Worm (Caenorhabditis elegans) whole organism, L3 larva: ENCODE measurements around the gene Y69H2.9.

Experiments used
- ceh-28 ChIP-seq: fragments of 150-350 bp; optimal IDR thresholded peaks from 2 replicates; lab custom pipeline; 2014; ENCODE audit warnings: missing biosample characterization, missing genetic modification reagents, missing genetic modification characterization
- fos-1 ChIP-seq: fragments of 150-350 bp; optimal IDR thresholded peaks from 2 replicates; lab custom pipeline; 2014; ENCODE audit warnings: missing biosample characterization, missing genetic modification characterization
- lin-39 ChIP-seq: fragments of 150-350 bp; optimal IDR thresholded peaks from 2 replicates; lab custom pipeline; 2018; ENCODE audit warnings: missing biosample characterization, missing genetic modification reagents, missing genetic modification characterization
- nhr-237 ChIP-seq: fragments of 150-350 bp; optimal IDR thresholded peaks from 2 replicates; lab custom pipeline; 2014; ENCODE audit warnings: missing biosample characterization, missing genetic modification characterization
- skn-1 ChIP-seq: fragments of 150-350 bp; optimal IDR thresholded peaks from 2 replicates; lab custom pipeline; 2014; ENCODE audit warnings: missing biosample characterization, missing genetic modification characterization
- tbx-2 ChIP-seq: sonication (generic microtip); optimal IDR thresholded peaks from 2 replicates; lab custom pipeline; 2016; ENCODE audit warnings: mild to moderate bottlenecking, missing genetic modification characterization, missing compliant biosample characterization
- ztf-11 ChIP-seq: fragments of 150-350 bp; optimal IDR thresholded peaks from 2 replicates; lab custom pipeline; 2014; ENCODE audit warnings: missing biosample characterization, missing genetic modification characterization

- no peak for TF ChIP-seq ceh-28
- TF ChIP-seq fos-1 (tag; lab: Kevin White, UChicago) = no peak
- TF ChIP-seq lin-39 (tag; lab: Kevin White, UChicago) = no peak
- TF ChIP-seq tbx-2 (tag; lab: Kevin White, UChicago) = no peak
- no peak for TF ChIP-seq skn-1 (tag; lab: Kevin White, UChicago)
- TF ChIP-seq nhr-237 (tag; lab: Kevin White, UChicago) = no peak
- no peak for TF ChIP-seq ztf-11
These were observed 45.8 kb downstream of the Y69H2.9 start, which contains the start of gene clec-251 for ce11 chrV:18746937-18747660.
